Worm (Caenorhabditis elegans) whole organism, L2 larva: ENCODE data around the gene lin-48.

Source experiments
- lsy-2 ChIP-seq, 2 experiments: fragments of 150-350 bp in 1 of 2; sonication (generic microtip) in 1 of 2; optimal IDR thresholded peaks; 2 replicates each; lab custom pipeline; 2014 to 2017; ENCODE audit warnings: missing biosample characterization in 2 of 2, missing genetic modification characterization in 2 of 2
- mbf-1 ChIP-seq: sonication (generic microtip); optimal IDR thresholded peaks from 2 replicates; lab custom pipeline; 2017; ENCODE audit warnings: missing biosample characterization, missing genetic modification characterization
- nhr-12 ChIP-seq: fragments of 150-350 bp; optimal IDR thresholded peaks from 2 replicates; lab custom pipeline; 2014; ENCODE audit warnings: missing biosample characterization, missing genetic modification characterization
- peb-1 ChIP-seq: fragments of 150-350 bp; optimal IDR thresholded peaks from 2 replicates; lab custom pipeline; 2014; ENCODE audit warnings: missing biosample characterization, missing genetic modification characterization
- unc-39 ChIP-seq: fragments of 150-350 bp; optimal IDR thresholded peaks from 2 replicates; lab custom pipeline; 2014; ENCODE audit warnings: missing biosample characterization, missing genetic modification characterization
- unc-62 ChIP-seq: fragments of 150-350 bp; optimal IDR thresholded peaks from 2 replicates; lab custom pipeline; 2014; ENCODE audit warnings: missing biosample characterization, missing genetic modification reagents, missing genetic modification characterization
- ztf-4 ChIP-seq: fragments of 150-350 bp; optimal IDR thresholded peaks from 2 replicates; lab custom pipeline; 2014; ENCODE audit warnings: missing biosample characterization, missing genetic modification characterization

DNA sequence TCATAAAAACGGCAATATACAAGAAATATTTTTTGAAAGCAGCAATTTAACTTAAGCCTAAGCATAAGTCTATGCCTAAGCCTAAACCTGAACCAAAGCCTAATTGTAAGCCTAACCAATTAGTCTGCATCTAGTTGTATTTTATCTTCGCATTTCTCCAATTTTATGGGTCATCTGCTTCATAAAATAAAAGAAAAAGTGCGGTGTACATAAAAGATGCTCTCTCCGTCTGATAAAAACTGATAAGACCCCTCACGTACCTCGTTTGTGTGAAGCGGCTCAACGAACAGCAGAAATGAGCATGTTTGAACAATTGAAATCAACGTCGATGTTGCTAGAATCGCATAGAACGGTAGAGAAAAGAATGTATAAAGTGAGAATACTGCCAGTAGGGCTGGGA is 39.9 kb downstream of the lin-48 start:
- TF ChIP-seq mbf-1 (tag; lab: Kevin White, UChicago): no peak
- no peak for TF ChIP-seq unc-39 (tag; lab: Kevin White, UChicago)
- TF ChIP-seq nhr-12 (tag; lab: Kevin White, UChicago): no peak
- no peak for TF ChIP-seq ztf-4 (tag; lab: Kevin White, UChicago)
- no peak for TF ChIP-seq peb-1 (tag; lab: Kevin White, UChicago)
- TF ChIP-seq lsy-2 (tag; optimal IDR thresholded peaks at IDR 0.05; lab: Kevin White, UChicago): no peak
- TF ChIP-seq unc-62: no peak
